Worm (Caenorhabditis elegans) whole organism, mixed stage, embryonic: ENCODE results near the gene Y46G5A.29.

ENCODE experiments used
- M03D4.4 ChIP-seq: sonication (generic microtip); optimal IDR thresholded peaks from 2 replicates; lab custom pipeline; 2017; ENCODE audit warnings: mild to moderate bottlenecking, missing genetic modification characterization, missing compliant biosample characterization
- bed-3 ChIP-seq: fragments of 200-800 bp; sonication (Bioruptor generic); optimal IDR thresholded peaks from 3 replicates; lab custom pipeline; 2018; ENCODE audit warnings: mild to moderate bottlenecking, missing genetic modification characterization, moderate library complexity, missing compliant biosample characterization
- ceh-39 ChIP-seq: fragments of 150-350 bp; optimal IDR thresholded peaks from 2 replicates; lab custom pipeline; 2014; ENCODE audit warnings: missing biosample characterization, missing genetic modification characterization
- ces-1 ChIP-seq: fragments of 150-350 bp; optimal IDR thresholded peaks from 2 replicates; lab custom pipeline; 2014; ENCODE audit warnings: missing biosample characterization, missing genetic modification reagents, missing genetic modification characterization
- elt-1 ChIP-seq: sonication (generic microtip); optimal IDR thresholded peaks from 2 replicates; lab custom pipeline; 2017; ENCODE audit warnings: missing genetic modification characterization, mild to moderate bottlenecking, missing compliant biosample characterization, antibody characterized with exemption, moderate library complexity, borderline replicate concordance; ENCODE audit not compliant: insufficient read depth
- nhr-12 ChIP-seq: fragments of 150-350 bp; optimal IDR thresholded peaks from 2 replicates; lab custom pipeline; 2014; ENCODE audit warnings: missing biosample characterization, missing genetic modification characterization
- nhr-237 ChIP-seq: fragments of 150-350 bp; optimal IDR thresholded peaks from 2 replicates; lab custom pipeline; 2014; ENCODE audit warnings: missing biosample characterization, missing genetic modification characterization
- nhr-76 ChIP-seq: sonication (generic microtip); optimal IDR thresholded peaks from 2 replicates; lab custom pipeline; 2017; ENCODE audit warnings: missing biosample characterization, missing genetic modification characterization
- unc-62 ChIP-seq: fragments of 150-350 bp; optimal IDR thresholded peaks from 2 replicates; lab custom pipeline; 2014; ENCODE audit warnings: missing biosample characterization, missing genetic modification reagents, missing genetic modification characterization

- TF ChIP-seq elt-1 (tag; lab: Kevin White, UChicago) (no peak), nhr-237 (tag; lab: Kevin White, UChicago) (no peak), nhr-12 (tag; lab: Kevin White, UChicago) (no peak), bed-3 (no peak), M03D4.4 (no peak), nhr-76 (tag; lab: Kevin White, UChicago) (no peak), unc-62 (GFP tag; lab: Kevin White, UChicago) (no peak), ces-1 (GFP tag; lab: Kevin White, UChicago) (no peak), ceh-39 (tag; lab: Kevin White, UChicago) (no peak)
Observed at ce11 chrII:12824463-12824862, 31.5 kb upstream of the Y46G5A.29 start.
